Fruit fly (Drosophila melanogaster): ENCODE results near the gene CG12104.

The CG12104 gene

DNA sequence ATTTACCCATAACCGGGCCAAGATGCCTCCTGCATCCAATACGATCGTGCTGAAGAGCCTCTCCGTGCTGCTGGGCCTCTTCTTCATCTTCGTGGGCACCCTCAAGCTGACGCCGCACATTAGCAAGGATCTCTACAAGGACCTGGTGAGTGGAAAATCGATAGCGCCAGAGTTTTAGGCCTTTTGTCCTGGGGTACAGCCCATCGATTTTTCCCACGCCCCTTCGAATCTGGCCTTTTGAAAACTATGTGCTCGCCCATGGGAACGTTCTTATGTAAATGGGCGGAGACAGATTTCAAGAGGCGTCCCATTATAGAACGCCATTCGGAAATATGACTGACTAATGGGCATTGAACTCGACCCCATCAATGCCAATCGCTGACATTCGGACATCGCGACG, 46.9 kb upstream of the CG12104 start (continued):
- no peak for TF ChIP-seq ewg (GFP tag; optimal IDR thresholded peaks at IDR 0.05)

- TF ChIP-seq CG13894 (tag; optimal IDR thresholded peaks at IDR 0.05), result peak; percentile 61
- TF ChIP-seq Deaf1 (tag; optimal IDR thresholded peaks at IDR 0.05), result peak; percentile 91
- TF ChIP-seq onecut (GFP tag; IDR thresholded peaks at IDR 0.05), result peak; percentile 99
- no peak for TF ChIP-seq dysf (GFP tag; IDR thresholded peaks at IDR 0.05)
- peak; percentile 42 for TF ChIP-seq MBD-R2 (GFP tag; IDR thresholded peaks at IDR 0.05)
- peak; percentile 3 for TF ChIP-seq pzg (GFP tag; optimal IDR thresholded peaks at IDR 0.05)
- TF ChIP-seq Nf-YC (tag; optimal IDR thresholded peaks at IDR 0.05), result peak; percentile 3
- peak; percentile 20 for TF ChIP-seq CG18599 (GFP tag; optimal IDR thresholded peaks at IDR 0.05)
- TF ChIP-seq NFAT (GFP tag; IDR thresholded peaks at IDR 0.05), result 0 out of 2 replicates have a peak, but pooled peaks have one; percentile 2
- TF ChIP-seq Med (GFP tag), result peak; percentile 59
- TF ChIP-seq Jarid2 (GFP tag; optimal IDR thresholded peaks at IDR 0.05), result peak; percentile 34
- 0 out of 3 replicates have a peak, but pooled peaks have one; percentile 34 for TF ChIP-seq Dbx (GFP tag; IDR thresholded peaks at IDR 0.05)
- peak; percentile 21; the same call in 1 of the 2 replicates for TF ChIP-seq bbx (GFP tag; IDR thresholded peaks at IDR 0.05; ENCODE audit: partially characterized antibody)
- peak; percentile 85 for TF ChIP-seq seq (GFP tag; IDR thresholded peaks at IDR 0.05)
- TF ChIP-seq crol (GFP tag; IDR thresholded peaks at IDR 0.05), result peak; percentile 78
- no peak for TF ChIP-seq Elba2 (GFP tag; optimal IDR thresholded peaks at IDR 0.05)
- TF ChIP-seq CG1603 (tag; optimal IDR thresholded peaks at IDR 0.05), result no peak
- TF ChIP-seq CG12769 (tag; optimal IDR thresholded peaks at IDR 0.05), result peak; percentile 25
- peak; percentile 43; the same call in 1 of the 2 replicates for TF ChIP-seq unc-4 (GFP tag; IDR thresholded peaks at IDR 0.05; ENCODE audit: partially characterized antibody)
- peak; percentile 59 for TF ChIP-seq sug (tag; optimal IDR thresholded peaks at IDR 0.05)
- TF ChIP-seq E2f2 (GFP tag; IDR thresholded peaks at IDR 0.05), result 0 out of 2 replicates have a peak, but pooled peaks have one; percentile 11
- TF ChIP-seq CG10543 (GFP tag; optimal IDR thresholded peaks at IDR 0.05), result peak; percentile 72
- TF ChIP-seq scrt (GFP tag; optimal IDR thresholded peaks at IDR 0.05), result peak; percentile 4
- TF ChIP-seq gsb (GFP tag; IDR thresholded peaks at IDR 0.05), result no peak
- TF ChIP-seq nerfin-1 (tag; optimal IDR thresholded peaks at IDR 0.05), result peak; percentile 31
- no peak for TF ChIP-seq sim (GFP tag; IDR thresholded peaks at IDR 0.05)
- peak; percentile 27 for TF ChIP-seq CG15514 (GFP tag; optimal IDR thresholded peaks at IDR 0.05)
- TF ChIP-seq Trl (optimal IDR thresholded peaks at IDR 0.05), result peak; percentile 59 to 62
- no peak for TF ChIP-seq Trl (GFP tag; optimal IDR thresholded peaks at IDR 0.05)
- TF ChIP-seq pros (GFP tag; optimal IDR thresholded peaks at IDR 0.05), result peak; percentile 94
- peak; percentile 49 for TF ChIP-seq sd (tag; optimal IDR thresholded peaks at IDR 0.05)
- TF ChIP-seq CG32767 (GFP tag; IDR thresholded peaks at IDR 0.05), result 0 out of 2 replicates have a peak, but pooled peaks have one; percentile 29
- TF ChIP-seq pfk (GFP tag; optimal IDR thresholded peaks at IDR 0.05), result peak; percentile 30
- no peak for TF ChIP-seq Antp (GFP tag; optimal IDR thresholded peaks at IDR 0.05)
- TF ChIP-seq tin (GFP tag; optimal IDR thresholded peaks at IDR 0.05), result no peak
- TF ChIP-seq Hr51 (GFP tag; optimal IDR thresholded peaks at IDR 0.05), result no peak
- no peak for TF ChIP-seq fru (optimal IDR thresholded peaks at IDR 0.05)
- peak; percentile 13; the same call in 1 of the 2 replicates for TF ChIP-seq CG13287 (GFP tag; IDR thresholded peaks at IDR 0.05; ENCODE audit: partially characterized antibody)
- 0 out of 3 replicates have a peak, but pooled peaks have one; percentile 46 for TF ChIP-seq z (GFP tag; IDR thresholded peaks at IDR 0.05)
- no peak for TF ChIP-seq CG7987 (GFP tag; optimal IDR thresholded peaks at IDR 0.05)
Observed at dm6 chr3L:1648690-1649355, 46.3 kb upstream of the CG12104 start, which contains the start of gene CG13920. Gene CG13920, plus strand, starts transcription at chr3L:1648944.
